Worm (Caenorhabditis elegans): ENCODE data around the gene ins-20.

DNA sequence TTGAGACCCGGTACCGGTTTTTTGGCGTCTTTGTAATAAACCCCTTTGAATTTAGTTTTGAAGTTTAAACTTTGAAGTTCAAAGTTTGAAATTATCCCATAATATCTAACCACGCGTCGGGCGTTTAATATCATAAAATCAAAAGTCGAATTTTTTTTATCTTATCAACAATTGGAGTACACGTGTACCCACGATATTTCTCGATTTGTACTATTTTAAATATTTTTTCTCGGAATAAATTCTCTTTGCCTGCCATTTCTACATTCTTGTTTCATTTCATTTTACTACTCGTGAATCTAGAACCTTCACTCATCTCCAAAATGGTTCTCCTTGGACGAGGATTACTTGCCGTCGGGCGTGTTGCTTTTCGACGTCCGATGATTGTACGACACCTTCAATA is 39.5 kb downstream of the ins-20 start, which contains the start of gene gldc-1:
- TF ChIP-seq snpc-4 (GFP tag; optimal IDR thresholded peaks at IDR 0.05): no peak
- no peak for TF ChIP-seq snpc-4 (tag; optimal IDR thresholded peaks at IDR 0.05)
- no peak for TF ChIP-seq egrh-3 (GFP tag; IDR thresholded peaks at IDR 0.05)
- no peak for TF ChIP-seq pha-4 (tag; optimal IDR thresholded peaks at IDR 0.05)
- TF ChIP-seq hlh-26 (GFP tag; conservative IDR thresholded peaks at IDR 0.05): no peak
- no peak for TF ChIP-seq nfyb-1 (GFP tag; IDR thresholded peaks at IDR 0.05)
- no peak for TF ChIP-seq akir-1 (GFP tag; optimal IDR thresholded peaks at IDR 0.05)
- no peak for TF ChIP-seq C17E4.6 (GFP tag; IDR thresholded peaks at IDR 0.05)
- no peak for TF ChIP-seq nhr-27 (tag; optimal IDR thresholded peaks at IDR 0.05)
- no peak for TF ChIP-seq unc-130 (GFP tag; optimal IDR thresholded peaks at IDR 0.05)

Measured in whole organism, young adult.